Worm (Caenorhabditis elegans) whole organism, midembryonic: ENCODE data around the gene R02F11.9.

Experiments used
- cog-1 ChIP-seq: sonication (generic microtip); optimal IDR thresholded peaks from 2 replicates; lab custom pipeline; 2016; ENCODE audit warnings: missing genetic modification characterization, missing compliant biosample characterization
- klf-2 ChIP-seq: fragments of 200-800 bp; sonication (Bioruptor generic); conservative IDR thresholded peaks from 2 replicates; pipeline ENCODE4 v1.3.6; 2022; ENCODE audit warnings: missing genetic modification reagents, missing genetic modification characterization, missing compliant biosample characterization
- tab-1 ChIP-seq: fragments of 200-800 bp; sonication (Bioruptor generic); IDR thresholded peaks from 2 replicates; pipeline ENCODE4 v1.3.6; 2022; ENCODE audit warnings: missing genetic modification characterization, missing compliant biosample characterization
- ztf-23 ChIP-seq: fragments of 200-800 bp; sonication (Bioruptor generic); IDR thresholded peaks from 2 replicates; pipeline ENCODE4 v1.3.6; 2022; ENCODE audit warnings: missing genetic modification reagents, missing genetic modification characterization, missing compliant biosample characterization
- ztf-29 ChIP-seq: fragments of 200-800 bp; sonication (Bioruptor generic); IDR thresholded peaks from 2 replicates; pipeline ENCODE4 v1.3.6; 2022; ENCODE audit warnings: missing genetic modification reagents, missing genetic modification characterization, missing compliant biosample characterization

ce11 chrV:4800794-4801193, 13.5 kb downstream of the R02F11.9 start, which contains the start of gene R02F11.1:
- no peak for TF ChIP-seq cog-1
- no peak for TF ChIP-seq tab-1
- TF ChIP-seq ztf-23 (GFP tag; lab: Robert Waterston, UW) = no peak
- no peak for TF ChIP-seq ztf-29 (GFP tag; lab: Robert Waterston, UW)
- no peak for TF ChIP-seq klf-2 (GFP tag; lab: Robert Waterston, UW)
